Worm (Caenorhabditis elegans): ENCODE measurements around the gene comt-4.

The comt-4 gene

ce11 chrV:2027787-2028186 is 22.2 kb downstream of the comt-4 start, which contains the start of gene srab-13:
Gene srab-13, minus strand, starts transcription at chrV:2027887.
- TF ChIP-seq mel-28 (tag; optimal IDR thresholded peaks at IDR 0.05; ENCODE audit: borderline replicate concordance) (no peak), rec-8 (tag; optimal IDR thresholded peaks at IDR 0.05) (no peak), lin-40 (tag; optimal IDR thresholded peaks at IDR 0.05) (no peak), aptf-2 (GFP tag; conservative IDR thresholded peaks at IDR 0.05) (no peak), chd-7 (tag; optimal IDR thresholded peaks at IDR 0.05) (no peak), let-607 (tag; optimal IDR thresholded peaks at IDR 0.05) (no peak), egl-18 (GFP tag; IDR thresholded peaks at IDR 0.05) (no peak), hrde-1 (tag; optimal IDR thresholded peaks at IDR 0.05; ENCODE audit: borderline replicate concordance) (no peak), C06A6.2 (GFP tag; conservative IDR thresholded peaks at IDR 0.05) (no peak), F52B5.7 (tag; optimal IDR thresholded peaks at IDR 0.05) (no peak), cebp-1 (GFP tag; IDR thresholded peaks at IDR 0.05) (no peak), cebp-1 (tag; optimal IDR thresholded peaks at IDR 0.05) (no peak), efl-1 (GFP tag; optimal IDR thresholded peaks at IDR 0.05) (no peak), pbrm-1 (GFP tag; IDR thresholded peaks at IDR 0.05) (no peak), die-1 (tag; optimal IDR thresholded peaks at IDR 0.05) (no peak), hlh-12 (tag; optimal IDR thresholded peaks at IDR 0.05) (no peak), dox-1 (GFP tag; IDR thresholded peaks at IDR 0.05) (no peak), F57C9.4 (tag; optimal IDR thresholded peaks at IDR 0.05) (no peak)

- TF ChIP-seq athp-1 (tag; optimal IDR thresholded peaks at IDR 0.05) (no peak), egl-44 (GFP tag; IDR thresholded peaks at IDR 0.05) (no peak), B0035.1 (tag; optimal IDR thresholded peaks at IDR 0.05) (no peak), lir-1 (GFP tag; conservative IDR thresholded peaks at IDR 0.05) (no peak), let-526 (GFP tag; IDR thresholded peaks at IDR 0.05) (no peak), mes-4 (tag; optimal IDR thresholded peaks at IDR 0.05) (no peak), ceh-79 (tag; optimal IDR thresholded peaks at IDR 0.05) (no peak), zfh-2 (GFP tag; conservative IDR thresholded peaks at IDR 0.05) (no peak), ztf-28 (GFP tag; IDR thresholded peaks at IDR 0.05) (no peak)
Observed at ce11 chrV:2022374-2022773, 27.6 kb downstream of the comt-4 start, which contains the start of gene F59A7.5. Gene F59A7.5, plus strand, starts transcription at chrV:2022674.

ce11 chrV:2021283-2021682 is 28.7 kb downstream of the comt-4 start:
- no peak for TF ChIP-seq Y79H2A.3 (GFP tag; conservative IDR thresholded peaks at IDR 0.05)
- TF ChIP-seq tbx-9 (tag; optimal IDR thresholded peaks at IDR 0.05; ENCODE audit: borderline replicate concordance) = no peak
- no peak for TF ChIP-seq egl-18 (GFP tag; IDR thresholded peaks at IDR 0.05)
- TF ChIP-seq attf-3 (GFP tag; conservative IDR thresholded peaks at IDR 0.05) = no peak
- TF ChIP-seq pbrm-1 (GFP tag; IDR thresholded peaks at IDR 0.05) = no peak
- no peak for TF ChIP-seq snpc-3.4 (tag; optimal IDR thresholded peaks at IDR 0.05)
- TF ChIP-seq ceh-100 (GFP tag; IDR thresholded peaks at IDR 0.05) = no peak
- no peak for TF ChIP-seq D2030.7 (GFP tag; IDR thresholded peaks at IDR 0.05)
- TF ChIP-seq ccch-3 (GFP tag; optimal IDR thresholded peaks at IDR 0.05) = no peak
- TF ChIP-seq lin-26 (GFP tag; IDR thresholded peaks at IDR 0.05) = no peak
- no peak for TF ChIP-seq hmg-20 (GFP tag; IDR thresholded peaks at IDR 0.05)
- TF ChIP-seq B0336.3 (GFP tag; IDR thresholded peaks at IDR 0.05) = no peak
